Fruit fly (Drosophila melanogaster): ENCODE measurements around the gene Tom20.

Tom20 gene

dm6 chr3L:20002482-20003234 is 2.2 kb downstream of the Tom20 start, which contains the start of gene CG7668 (continued):
- TF ChIP-seq Med (GFP tag) (peak; percentile 97), CG8359 (GFP tag; optimal IDR thresholded peaks at IDR 0.05; ENCODE audit: borderline replicate concordance) (peak; percentile 67), CG11504 (tag; optimal IDR thresholded peaks at IDR 0.05) (peak; percentile 91), CG4854 (GFP tag; optimal IDR thresholded peaks at IDR 0.05) (peak; percentile 78), CG1832 (GFP tag; optimal IDR thresholded peaks at IDR 0.05) (no peak), CG9609 (GFP tag; optimal IDR thresholded peaks at IDR 0.05) (peak; percentile 74), Spps (tag; optimal IDR thresholded peaks at IDR 0.05) (peak; percentile 82), CG18262 (tag; optimal IDR thresholded peaks at IDR 0.05) (peak; percentile 93), ewg (GFP tag; optimal IDR thresholded peaks at IDR 0.05) (peak; percentile 75), CG6254 (GFP tag; optimal IDR thresholded peaks at IDR 0.05) (peak; percentile 79), p53 (GFP tag; optimal IDR thresholded peaks at IDR 0.05) (peak; percentile 74), Dbx (GFP tag; IDR thresholded peaks at IDR 0.05) (peak; percentile 84), Antp (GFP tag; optimal IDR thresholded peaks at IDR 0.05) (peak; percentile 82), CG8478 (optimal IDR thresholded peaks at IDR 0.05) (no peak), CG6765 (GFP tag; optimal IDR thresholded peaks at IDR 0.05) (peak; percentile 76), Trl (optimal IDR thresholded peaks at IDR 0.05) (peak in 1 of 2 experiments; percentile 16), Trl (GFP tag; optimal IDR thresholded peaks at IDR 0.05) (peak; percentile 85), sima (GFP tag; optimal IDR thresholded peaks at IDR 0.05) (peak; percentile 23), kay (GFP tag; optimal IDR thresholded peaks at IDR 0.05) (peak; percentile 79), CG16779 (GFP tag; IDR thresholded peaks at IDR 0.05) (peak; percentile 92), Nf-YB (GFP tag; optimal IDR thresholded peaks at IDR 0.05) (peak; percentile 80), pum (GFP tag; optimal IDR thresholded peaks at IDR 0.05) (peak; percentile 87), Atf3 (GFP tag; optimal IDR thresholded peaks at IDR 0.05) (peak; percentile 79), caup (GFP tag; optimal IDR thresholded peaks at IDR 0.05; ENCODE audit: severe bottlenecking) (peak; percentile 91), ap (GFP tag; IDR thresholded peaks at IDR 0.05) (peak; percentile 86), E2f1 (GFP tag; IDR thresholded peaks at IDR 0.05) (peak; percentile 87), lola (GFP tag; optimal IDR thresholded peaks at IDR 0.05) (peak in 1 of 3 experiments; percentile 88), zen2 (GFP tag; IDR thresholded peaks at IDR 0.05; ENCODE audit: partially characterized antibody) (no peak), chinmo (GFP tag; IDR thresholded peaks at IDR 0.05; ENCODE audit: partially characterized antibody) (no peak), CG1602 (GFP tag; optimal IDR thresholded peaks at IDR 0.05) (peak; percentile 92), CG18476 (GFP tag; optimal IDR thresholded peaks at IDR 0.05) (peak; percentile 87), ftz-f1 (GFP tag; optimal IDR thresholded peaks at IDR 0.05) (peak; percentile 3), CG18011 (GFP tag; optimal IDR thresholded peaks at IDR 0.05) (peak; percentile 75), amos (GFP tag; IDR thresholded peaks at IDR 0.05; ENCODE audit: partially characterized antibody) (no peak), dan (GFP tag; IDR thresholded peaks at IDR 0.05) (no peak), Ptx1 (GFP tag; IDR thresholded peaks at IDR 0.05) (peak; percentile 92), CG17568 (GFP tag; optimal IDR thresholded peaks at IDR 0.05) (peak; percentile 85), CG13894 (tag; optimal IDR thresholded peaks at IDR 0.05) (peak; percentile 92), CG11247 (GFP tag; IDR thresholded peaks at IDR 0.05) (peak; percentile 77; the same call in 1 of the 2 replicates), CG31388 (GFP tag; optimal IDR thresholded peaks at IDR 0.05) (peak; percentile 53), cad (GFP tag; optimal IDR thresholded peaks at IDR 0.05) (no peak), MESR4 (GFP tag; optimal IDR thresholded peaks at IDR 0.05) (peak; percentile 67), Mes4 (GFP tag; optimal IDR thresholded peaks at IDR 0.05) (peak; percentile 79), zfh2 (GFP tag; optimal IDR thresholded peaks at IDR 0.05) (peak; percentile 77), CG7372 (GFP tag; IDR thresholded peaks at IDR 0.05) (peak; percentile 86), pb (GFP tag; optimal IDR thresholded peaks at IDR 0.05) (peak; percentile 47), chm (GFP tag; IDR thresholded peaks at IDR 0.05) (no peak; the same call in 1 of the 2 replicates)
